Worm (Caenorhabditis elegans): ENCODE data around the gene cnc-11.
A peak's percentile ranks its signal among the peaks of the same experiment; 100 is the strongest.

cnc-11 gene

DNA sequence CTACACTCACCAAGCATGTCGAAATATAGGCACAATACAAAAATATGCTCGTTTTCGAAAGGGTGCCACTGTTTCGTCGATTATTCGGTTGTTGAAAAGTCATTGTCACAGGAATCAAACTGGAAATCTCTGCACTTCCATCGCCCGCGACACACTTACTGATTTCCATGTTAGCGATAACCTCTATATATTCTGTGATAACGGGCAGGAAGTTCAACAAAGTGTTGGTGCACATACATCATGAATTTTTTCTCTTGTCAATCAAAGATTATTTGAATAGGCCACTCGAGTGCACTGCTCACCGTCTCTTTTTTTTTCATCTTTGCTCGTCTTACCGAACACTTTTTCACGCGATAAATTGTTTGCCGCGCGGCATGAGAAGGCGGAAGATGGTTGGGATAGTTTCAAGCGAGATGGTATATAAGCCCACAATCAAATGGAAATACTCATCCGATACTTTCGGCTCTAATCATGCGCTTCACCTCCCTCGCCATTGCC lies 22.4 kb downstream of the cnc-11 start, which contains the start of the genes fpn-1.2 and pqn-54:
TSS of gene fpn-1.2 (minus strand) at position 157 of the 498 bp plus-strand sequence.
TSS of gene pqn-54 (plus strand) at position 448 of the 498 bp plus-strand sequence.
- TF ChIP-seq Y75B8A.6 (GFP tag; IDR thresholded peaks at IDR 0.05): no peak
- no peak for TF ChIP-seq daf-19 (GFP tag; conservative IDR thresholded peaks at IDR 0.05)
- TF ChIP-seq zip-2 (tag; optimal IDR thresholded peaks at IDR 0.05): no peak
- no peak for TF ChIP-seq nhr-102 (tag; optimal IDR thresholded peaks at IDR 0.05)
- TF ChIP-seq gei-8 (GFP tag; optimal IDR thresholded peaks at IDR 0.05): no peak
- TF ChIP-seq sdz-12 (GFP tag; optimal IDR thresholded peaks at IDR 0.05): no peak
- no peak for TF ChIP-seq dmd-8 (GFP tag; IDR thresholded peaks at IDR 0.05)
- TF ChIP-seq lsy-2 (tag; optimal IDR thresholded peaks at IDR 0.05): no peak
- no peak for TF ChIP-seq daf-12 (tag; optimal IDR thresholded peaks at IDR 0.05)
- TF ChIP-seq Y5F2A.4 (GFP tag; optimal IDR thresholded peaks at IDR 0.05): no peak
- no peak for TF ChIP-seq Y48G9A.11 (GFP tag; IDR thresholded peaks at IDR 0.05)
- no peak for TF ChIP-seq spr-3 (GFP tag; optimal IDR thresholded peaks at IDR 0.05)
- no peak for TF ChIP-seq ama-1 (optimal IDR thresholded peaks at IDR 0.05)
- TF ChIP-seq hif-1 (tag; optimal IDR thresholded peaks at IDR 0.05): no peak
- TF ChIP-seq nhr-28 (tag; optimal IDR thresholded peaks at IDR 0.05): peak; percentile 66
- TF ChIP-seq vab-7 (GFP tag; IDR thresholded peaks at IDR 0.05): no peak
- TF ChIP-seq daf-16 (GFP tag; optimal IDR thresholded peaks at IDR 0.05): no peak
- peak; percentile 9 for TF ChIP-seq daf-16 (tag; optimal IDR thresholded peaks at IDR 0.05)
- no peak for TF ChIP-seq hmg-1.1 (GFP tag; IDR thresholded peaks at IDR 0.05)
- no peak for TF ChIP-seq F37D6.2 (tag; optimal IDR thresholded peaks at IDR 0.05)
- no peak for TF ChIP-seq ceh-44 (GFP tag; IDR thresholded peaks at IDR 0.05)
- no peak for TF ChIP-seq php-3 (GFP tag; IDR thresholded peaks at IDR 0.05)
- TF ChIP-seq jun-1 (tag; optimal IDR thresholded peaks at IDR 0.05): no peak
- no peak for TF ChIP-seq unc-39 (tag; optimal IDR thresholded peaks at IDR 0.05)
- TF ChIP-seq nhr-42 (GFP tag; IDR thresholded peaks at IDR 0.05): no peak
- TF ChIP-seq mdt-29 (GFP tag; IDR thresholded peaks at IDR 0.05): no peak
- peak; percentile 83 for TF ChIP-seq dmd-6 (GFP tag; IDR thresholded peaks at IDR 0.05)
- no peak for TF ChIP-seq aha-1 (tag)
- TF ChIP-seq pha-4 (GFP tag; IDR thresholded peaks at IDR 0.05): no peak
- TF ChIP-seq pha-4 (tag; optimal IDR thresholded peaks at IDR 0.05): no peak
- no peak for TF ChIP-seq unc-130 (GFP tag; optimal IDR thresholded peaks at IDR 0.05)
- TF ChIP-seq hlh-11 (tag; optimal IDR thresholded peaks at IDR 0.05): peak; percentile 26
- TF ChIP-seq nhr-77 (tag; optimal IDR thresholded peaks at IDR 0.05): peak; percentile 26
- no peak for TF ChIP-seq snpc-4 (tag; optimal IDR thresholded peaks at IDR 0.05)
- TF ChIP-seq lin-13 (GFP tag; optimal IDR thresholded peaks at IDR 0.05): no peak
- TF ChIP-seq pqm-1 (tag; optimal IDR thresholded peaks at IDR 0.05): peak; percentile 37
- TF ChIP-seq lin-15B (tag; optimal IDR thresholded peaks at IDR 0.05): no peak
- no peak for TF ChIP-seq mxl-3 (GFP tag; optimal IDR thresholded peaks at IDR 0.05)
- no peak for TF ChIP-seq mes-2 (tag; optimal IDR thresholded peaks at IDR 0.05; ENCODE audit: poor library complexity, severe bottlenecking)
- no peak for TF ChIP-seq mxl-2 (GFP tag; conservative IDR thresholded peaks at IDR 0.05)
- TF ChIP-seq daf-8 (GFP tag; IDR thresholded peaks at IDR 0.05): no peak
- no peak for TF ChIP-seq ztf-11 (tag; optimal IDR thresholded peaks at IDR 0.05)
- no peak for TF ChIP-seq zip-11 (GFP tag; IDR thresholded peaks at IDR 0.05)
- no peak for TF ChIP-seq ces-1 (GFP tag; optimal IDR thresholded peaks at IDR 0.05)
- no peak for TF ChIP-seq F44E2.7 (GFP tag; IDR thresholded peaks at IDR 0.05)

All from whole organism, L4 larva.